Worm (Caenorhabditis elegans) whole organism, L4 larva: ENCODE measurements around the gene ife-5.

Source experiments
- fkh-10 ChIP-seq: fragments of 150-350 bp; optimal IDR thresholded peaks from 2 replicates; lab custom pipeline; 2014; ENCODE audit warnings: missing biosample characterization, missing genetic modification reagents, missing genetic modification characterization
- skn-1 ChIP-seq: fragments of 150-350 bp; optimal IDR thresholded peaks from 2 replicates; lab custom pipeline; 2014; ENCODE audit warnings: missing biosample characterization, missing genetic modification characterization

DNA sequence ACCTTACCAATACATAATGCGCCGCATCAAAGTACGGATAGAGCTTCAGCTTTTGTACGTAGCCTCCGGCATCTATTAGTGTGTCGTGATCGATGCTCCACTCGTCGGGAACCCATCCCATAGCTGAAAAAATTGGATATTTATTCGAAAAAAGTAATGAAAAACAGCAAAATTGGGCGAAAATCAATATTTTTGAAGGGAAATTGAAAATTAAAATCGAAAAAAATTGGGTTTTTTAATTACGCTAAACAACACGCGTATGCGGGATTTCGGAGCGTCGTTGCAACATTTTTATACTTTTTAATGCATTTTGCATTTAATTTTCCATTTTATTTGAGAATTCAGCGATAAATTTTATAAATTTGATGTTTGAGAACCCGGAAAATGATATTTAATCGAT lies 1.2 kb upstream of the ife-5 start, which contains the start of the genes tric-1B.2 and Y57A10A.29:
- TF ChIP-seq skn-1 (tag; lab: Kevin White, UChicago) (no peak), fkh-10 (GFP tag; lab: Kevin White, UChicago) (no peak)
